Worm (Caenorhabditis elegans) whole organism, L1 larva: ENCODE data around the gene R02D5.24.

Experiments used
- C34B4.2 ChIP-seq: sonication (generic microtip); optimal IDR thresholded peaks from 2 replicates; lab custom pipeline; 2017; ENCODE audit warnings: mild to moderate bottlenecking, missing genetic modification characterization, missing compliant biosample characterization
- Y116A8C.19 ChIP-seq: sonication (generic microtip); optimal IDR thresholded peaks from 2 replicates; lab custom pipeline; 2016; ENCODE audit warnings: missing compliant biosample characterization, missing genetic modification characterization, borderline replicate concordance
- aha-1 ChIP-seq: fragments of 150-350 bp; optimal IDR thresholded peaks from 2 replicates; lab custom pipeline; 2014; ENCODE audit warnings: missing biosample characterization, missing genetic modification characterization
- ceh-82 ChIP-seq, 3 experiments: fragments of 150-350 bp in 1 of 3; sonication (generic microtip) in 2 of 3; optimal IDR thresholded peaks; 2 replicates each; lab custom pipeline; 2014 to 2017; ENCODE audit warnings: missing biosample characterization in 3 of 3, missing genetic modification characterization in 3 of 3
- elt-3 ChIP-seq, 6 experiments: fragments of 150-350 bp in 1 of 6; sonication (generic microtip); optimal IDR thresholded peaks; 2 replicates each; lab custom pipeline; 2017 to 2018; ENCODE audit warnings: missing biosample characterization in 6 of 6, missing genetic modification characterization in 6 of 6, inconsistent platforms in 1 of 6
- mep-1 ChIP-seq: fragments of 150-350 bp; optimal IDR thresholded peaks from 2 replicates; lab custom pipeline; 2014; ENCODE audit warnings: missing biosample characterization, missing genetic modification characterization
- snpc-4 ChIP-seq: fragments of 150-350 bp; optimal IDR thresholded peaks from 2 replicates; lab custom pipeline; 2014; ENCODE audit warnings: missing biosample characterization, missing genetic modification characterization

DNA sequence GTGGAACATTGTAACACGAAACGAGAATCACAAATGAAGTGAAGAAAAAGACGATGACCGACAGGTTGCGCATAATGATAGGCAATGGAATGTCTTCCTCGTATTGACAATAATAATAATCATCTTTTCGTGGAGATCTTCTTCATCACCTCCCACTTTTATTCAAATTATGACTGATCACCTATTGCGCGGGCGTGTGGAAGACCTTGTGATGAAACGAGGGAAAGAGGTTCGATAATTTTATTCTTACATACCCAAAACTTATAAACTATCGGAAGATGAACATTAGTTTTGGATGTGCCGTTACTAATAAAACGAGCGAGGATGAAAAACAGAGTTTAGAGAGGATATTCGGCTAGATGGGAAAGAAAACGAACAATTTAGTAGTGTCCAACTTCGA, 22.0 kb downstream of the R02D5.24 start, which contains the start of gene C53A5.2:
- no peak for TF ChIP-seq aha-1 (tag; lab: Kevin White, UChicago)
- TF ChIP-seq ceh-82 (tag; optimal IDR thresholded peaks at IDR 0.05; lab: Kevin White, UChicago), result no peak
- TF ChIP-seq elt-3 (tag; optimal IDR thresholded peaks at IDR 0.05; lab: Kevin White, UChicago), result no peak
- TF ChIP-seq C34B4.2 (tag; lab: Kevin White, UChicago), result no peak
- no peak for TF ChIP-seq Y116A8C.19 (tag; lab: Kevin White, UChicago)
- TF ChIP-seq mep-1 (tag; lab: Kevin White, UChicago), result no peak
- no peak for TF ChIP-seq snpc-4 (tag; lab: Kevin White, UChicago)
